Fruit fly (Drosophila melanogaster) whole organism, embryonic: ENCODE results near the gene tutl.

Experiments
- Asciz ChIP-seq: fragments of 200-800 bp; sonication (Bioruptor generic); optimal IDR thresholded peaks from 2 replicates; lab custom pipeline; 2017; ENCODE audit warnings: missing biosample characterization, mild to moderate bottlenecking, missing genetic modification characterization, missing genetic modification reagents
- B-H1 ChIP-seq: fragments of 200-800 bp; sonication (Bioruptor generic); IDR thresholded peaks from 3 replicates; pipeline ENCODE4 v1.3.6; 2022; ENCODE audit warnings: missing biosample characterization, missing genetic modification characterization
- CG10959 ChIP-seq: fragments of 200-800 bp; sonication (Bioruptor generic); IDR thresholded peaks from 2 replicates; pipeline ENCODE4 v1.3.6; 2022; ENCODE audit warnings: missing biosample characterization, missing genetic modification characterization
- CG11695 ChIP-seq: fragments of 200-800 bp; sonication (Bioruptor generic); IDR thresholded peaks from 3 replicates; pipeline ENCODE4 v1.3.6; 2022; ENCODE audit warnings: missing biosample characterization, missing genetic modification characterization
- CG12769 ChIP-seq: fragments of 200-800 bp; sonication (Bioruptor generic); optimal IDR thresholded peaks from 2 replicates; lab custom pipeline; 2019; ENCODE audit warnings: missing biosample characterization, mild to moderate bottlenecking, missing genetic modification characterization, moderate library complexity
- CG13123 ChIP-seq: fragments of 200-800 bp; sonication (Bioruptor generic); optimal IDR thresholded peaks from 2 replicates; lab custom pipeline; 2016; ENCODE audit warnings: missing biosample characterization, missing genetic modification characterization
- CG14860 ChIP-seq: fragments of 200-800 bp; sonication (Bioruptor generic); IDR thresholded peaks from 3 replicates; pipeline ENCODE4 v1.3.6; 2022; ENCODE audit warnings: missing biosample characterization, missing genetic modification characterization; ENCODE audit not compliant: partially characterized antibody
- CG1529 ChIP-seq: fragments of 200-800 bp; sonication (Bioruptor generic); optimal IDR thresholded peaks from 3 replicates; lab custom pipeline; 2018; ENCODE audit warnings: missing biosample characterization, missing genetic modification characterization
- CG16863 ChIP-seq: fragments of 200-800 bp; sonication (Bioruptor generic); optimal IDR thresholded peaks from 3 replicates; lab custom pipeline; 2016; ENCODE audit warnings: missing biosample characterization, missing genetic modification characterization
- CG17186 ChIP-seq: fragments of 200-800 bp; sonication (Bioruptor generic); optimal IDR thresholded peaks from 3 replicates; lab custom pipeline; 2017; ENCODE audit warnings: missing biosample characterization, missing genetic modification reagents, missing genetic modification characterization
- CG17385 ChIP-seq: fragments of 200-800 bp; sonication (Bioruptor generic); optimal IDR thresholded peaks from 3 replicates; lab custom pipeline; 2018; ENCODE audit warnings: missing biosample characterization, mild to moderate bottlenecking, missing genetic modification characterization
- CG18476 ChIP-seq: fragments of 200-800 bp; sonication (Bioruptor generic); optimal IDR thresholded peaks from 2 replicates; lab custom pipeline; 2016; ENCODE audit warnings: missing biosample characterization, mild to moderate bottlenecking, missing genetic modification characterization
- CG2129 ChIP-seq: fragments of 200-800 bp; sonication (Bioruptor generic); IDR thresholded peaks from 2 replicates; pipeline ENCODE4 v1.3.6; 2022; ENCODE audit warnings: missing biosample characterization, missing genetic modification characterization; ENCODE audit not compliant: partially characterized antibody
- CG2712 ChIP-seq: fragments of 200-800 bp; optimal IDR thresholded peaks from 3 replicates; lab custom pipeline; 2019; ENCODE audit warnings: missing biosample characterization, mild to moderate bottlenecking, missing genetic modification characterization, moderate library complexity
- CG31441 ChIP-seq: fragments of 200-800 bp; sonication (Bioruptor generic); IDR thresholded peaks from 2 replicates; pipeline ENCODE4 v1.3.6; 2022; ENCODE audit warnings: missing biosample characterization, missing genetic modification characterization
- CG3407 ChIP-seq: fragments of 200-800 bp; sonication (Bioruptor generic); optimal IDR thresholded peaks from 2 replicates; lab custom pipeline; 2018; ENCODE audit warnings: missing biosample characterization, mild to moderate bottlenecking, missing genetic modification characterization
- CG4854 ChIP-seq: fragments of 200-800 bp; sonication (Bioruptor generic); optimal IDR thresholded peaks from 2 replicates; lab custom pipeline; 2016; ENCODE audit warnings: missing biosample characterization, missing genetic modification characterization, inconsistent platforms
- CG5180 ChIP-seq: fragments of 200-800 bp; sonication (Bioruptor generic); optimal IDR thresholded peaks from 3 replicates; lab custom pipeline; 2017; ENCODE audit warnings: missing biosample characterization, missing genetic modification characterization, mild to moderate bottlenecking, moderate library complexity, missing genetic modification reagents
- CG8290 ChIP-seq, 3 experiments: fragments of 200-800 bp; sonication (Bioruptor generic); optimal IDR thresholded peaks; 2 replicates each; lab custom pipeline; 2016 to 2019; ENCODE audit warnings: missing biosample characterization in 3 of 3, missing genetic modification characterization in 3 of 3, mild to moderate bottlenecking in 2 of 3, moderate library complexity in 1 of 3
- CG9609 ChIP-seq: fragments of 200-800 bp; sonication (Bioruptor generic); optimal IDR thresholded peaks from 3 replicates; lab custom pipeline; 2016; ENCODE audit warnings: missing biosample characterization, missing genetic modification characterization
- Dip3 ChIP-seq: fragments of 200-800 bp; sonication (Bioruptor generic); optimal IDR thresholded peaks from 3 replicates; lab custom pipeline; 2016; ENCODE audit warnings: missing biosample characterization, missing genetic modification characterization
- Gug ChIP-seq: fragments of 200-800 bp; sonication (Bioruptor generic); IDR thresholded peaks from 4 replicates; pipeline ENCODE4 v1.3.6; 2022; ENCODE audit warnings: missing biosample characterization, missing genetic modification characterization
- HLH4C ChIP-seq: fragments of 200-800 bp; sonication (Bioruptor generic); IDR thresholded peaks from 3 replicates; pipeline ENCODE4 v1.3.6; 2022; ENCODE audit warnings: missing biosample characterization, missing genetic modification characterization; ENCODE audit not compliant: partially characterized antibody
- Hand ChIP-seq: fragments of 200-800 bp; sonication (Bioruptor generic); optimal IDR thresholded peaks from 2 replicates; lab custom pipeline; 2017; ENCODE audit warnings: mild to moderate bottlenecking, missing biosample characterization, missing genetic modification reagents, missing genetic modification characterization
- Jarid2 ChIP-seq: fragments of 200-800 bp; sonication (Bioruptor generic); optimal IDR thresholded peaks from 3 replicates; lab custom pipeline; 2017; ENCODE audit warnings: mild to moderate bottlenecking, missing biosample characterization, missing genetic modification reagents, missing genetic modification characterization
- Kr ChIP-seq: fragments of 200-800 bp; sonication (Bioruptor generic); optimal IDR thresholded peaks from 2 replicates; lab custom pipeline; 2017; ENCODE audit warnings: missing biosample characterization, mild to moderate bottlenecking, missing genetic modification characterization
- Mes4 ChIP-seq: fragments of 200-800 bp; sonication (Bioruptor generic); optimal IDR thresholded peaks from 2 replicates; lab custom pipeline; 2016; ENCODE audit warnings: missing biosample characterization, missing genetic modification characterization
- NFAT ChIP-seq: fragments of 200-800 bp; sonication (Bioruptor generic); IDR thresholded peaks from 2 replicates; pipeline ENCODE4 v1.3.6; 2022; ENCODE audit warnings: missing biosample characterization, missing genetic modification characterization
- Nf-YC ChIP-seq: fragments of 200-800 bp; optimal IDR thresholded peaks from 3 replicates; lab custom pipeline; 2019; ENCODE audit warnings: missing biosample characterization, mild to moderate bottlenecking, missing genetic modification characterization, moderate library complexity
- Pdp1 ChIP-seq, 2 experiments: fragments of 200-800 bp; sonication (Bioruptor generic); optimal IDR thresholded peaks; 3 replicates each; lab custom pipeline; 2016; ENCODE audit warnings: missing biosample characterization in 2 of 2, missing genetic modification characterization in 2 of 2, mild to moderate bottlenecking in 1 of 2, moderate library complexity in 1 of 2
- Taf1 ChIP-seq: fragments of 200-800 bp; sonication (Bioruptor generic); IDR thresholded peaks from 2 replicates; pipeline ENCODE4 v1.3.6; 2022; ENCODE audit warnings: missing biosample characterization, missing genetic modification characterization
- Xbp1 ChIP-seq: fragments of 200-800 bp; sonication (Bioruptor generic); optimal IDR thresholded peaks from 3 replicates; lab custom pipeline; 2016; ENCODE audit warnings: missing biosample characterization, mild to moderate bottlenecking, missing genetic modification characterization
- ap ChIP-seq: fragments of 200-800 bp; sonication (Bioruptor generic); IDR thresholded peaks from 2 replicates; pipeline ENCODE4 v1.3.6; 2022; ENCODE audit warnings: missing biosample characterization, missing genetic modification characterization
- cad ChIP-seq: fragments of >200 bp; optimal IDR thresholded peaks from 2 replicates; lab custom pipeline; 2017; ENCODE audit warnings: missing biosample characterization, missing genetic modification characterization
- chinmo ChIP-seq: fragments of 200-800 bp; sonication (Bioruptor generic); IDR thresholded peaks from 4 replicates; pipeline ENCODE4 v1.3.6; 2022; ENCODE audit warnings: missing biosample characterization, missing genetic modification characterization; ENCODE audit not compliant: partially characterized antibody
- dm ChIP-seq: fragments of 200-800 bp; sonication (Bioruptor generic); optimal IDR thresholded peaks from 3 replicates; lab custom pipeline; 2016; ENCODE audit warnings: missing biosample characterization, missing genetic modification characterization
- gem ChIP-seq: fragments of 200-800 bp; sonication (Bioruptor generic); optimal IDR thresholded peaks from 2 replicates; lab custom pipeline; 2019; ENCODE audit warnings: missing biosample characterization, mild to moderate bottlenecking, missing genetic modification characterization, moderate library complexity
- kni ChIP-seq: fragments of 200-800 bp; sonication (Bioruptor generic); optimal IDR thresholded peaks from 3 replicates; lab custom pipeline; 2017; ENCODE audit warnings: mild to moderate bottlenecking, missing biosample characterization, missing genetic modification reagents, missing genetic modification characterization
- knrl ChIP-seq: fragments of 200-800 bp; sonication (Bioruptor generic); IDR thresholded peaks from 3 replicates; pipeline ENCODE4 v1.3.6; 2022; ENCODE audit warnings: missing biosample characterization, missing genetic modification characterization; ENCODE audit not compliant: partially characterized antibody
- org-1 ChIP-seq: fragments of 200-800 bp; sonication (Bioruptor generic); optimal IDR thresholded peaks from 2 replicates; lab custom pipeline; 2017; ENCODE audit warnings: missing biosample characterization, missing genetic modification characterization
- pb ChIP-seq: fragments of 200-800 bp; sonication (Bioruptor generic); optimal IDR thresholded peaks from 3 replicates; lab custom pipeline; 2016; ENCODE audit warnings: missing biosample characterization, missing genetic modification characterization
- pfk ChIP-seq: fragments of 200-800 bp; sonication (Bioruptor generic); optimal IDR thresholded peaks from 2 replicates; lab custom pipeline; 2018; ENCODE audit warnings: missing biosample characterization, mild to moderate bottlenecking, missing genetic modification characterization, moderate library complexity
- pnt ChIP-seq: fragments of 200-800 bp; sonication (Bioruptor generic); optimal IDR thresholded peaks from 3 replicates; lab custom pipeline; 2016; ENCODE audit warnings: missing biosample characterization, missing genetic modification characterization
- psq ChIP-seq: fragments of 200-800 bp; sonication (Bioruptor generic); optimal IDR thresholded peaks from 2 replicates; lab custom pipeline; 2017; ENCODE audit warnings: missing biosample characterization, missing genetic modification characterization
- repo ChIP-seq: fragments of 200-800 bp; sonication (Bioruptor generic); optimal IDR thresholded peaks from 2 replicates; lab custom pipeline; 2016; ENCODE audit warnings: missing biosample characterization, missing genetic modification characterization
- stwl ChIP-seq: fragments of 200-800 bp; sonication (Bioruptor generic); optimal IDR thresholded peaks from 3 replicates; lab custom pipeline; 2018; ENCODE audit warnings: missing biosample characterization, mild to moderate bottlenecking, missing genetic modification characterization, moderate library complexity
- sug ChIP-seq: fragments of 200-800 bp; optimal IDR thresholded peaks from 2 replicates; lab custom pipeline; 2019; ENCODE audit warnings: missing biosample characterization, mild to moderate bottlenecking, missing genetic modification characterization, moderate library complexity
- zfh2 ChIP-seq: fragments of 200-800 bp; sonication (Bioruptor generic); optimal IDR thresholded peaks from 2 replicates; lab custom pipeline; 2016; ENCODE audit warnings: missing biosample characterization, missing genetic modification characterization

tutl gene

dm6 chr2L:4282681-4283343 is at the start of gene tutl (continued):
- TF ChIP-seq Asciz (GFP tag; lab: Kevin White, UChicago) (peak; percentile 76), CG17186 (peak; percentile 14), HLH4C (peak; percentile 33; the same call in 1 of the 3 replicates), CG5180 (GFP tag; lab: Kevin White, UChicago) (peak; percentile 53), CG12769 (tag; lab: Kevin White, UChicago) (peak; percentile 17), CG16863 (GFP tag; lab: Kevin White, UChicago) (peak; percentile 81), pb (GFP tag; lab: Kevin White, UChicago) (peak; percentile 81), CG9609 (peak; percentile 82), CG3407 (GFP tag; lab: Kevin White, UChicago) (peak; percentile 51), Taf1 (GFP tag; lab: Robert Waterston, UW) (peak; percentile 51; the same call in 1 of the 2 replicates), cad (peak; percentile 55), sug (tag; lab: Kevin White, UChicago) (peak; percentile 7), Gug (GFP tag; lab: Robert Waterston, UW) (peak; percentile 68; the same call in 2 of the 4 replicates), B-H1 (GFP tag; lab: Robert Waterston, UW) (peak; percentile 63), CG2129 (no peak), Nf-YC (tag; lab: Kevin White, UChicago) (peak; percentile 12), CG10959 (peak; percentile 83), CG31441 (peak; percentile 82), ap (GFP tag; lab: Robert Waterston, UW) (peak; percentile 41), chinmo (0 out of 4 replicates have a peak, but pooled peaks have one; percentile 21), Mes4 (GFP tag; lab: Kevin White, UChicago) (peak; percentile 85), kni (GFP tag; lab: Kevin White, UChicago) (peak; percentile 94), Dip3 (GFP tag; lab: Kevin White, UChicago) (peak; percentile 50), Pdp1 (GFP tag; optimal IDR thresholded peaks at IDR 0.05; lab: Kevin White, UChicago) (peak; percentile 71 to 89), CG4854 (peak; percentile 48), CG14860 (GFP tag; lab: Robert Waterston, UW) (no peak), CG18476 (GFP tag; lab: Kevin White, UChicago) (peak; percentile 74), pfk (GFP tag; lab: Kevin White, UChicago) (no peak), CG17385 (GFP tag; lab: Kevin White, UChicago) (peak; percentile 62), Kr (peak; percentile 99), knrl (GFP tag; lab: Robert Waterston, UW) (no peak), CG1529 (peak; percentile 64), CG13123 (GFP tag; lab: Kevin White, UChicago) (peak; percentile 47), CG11695 (GFP tag; lab: Robert Waterston, UW) (peak; percentile 82), Jarid2 (peak; percentile 98), Hand (GFP tag; lab: Kevin White, UChicago) (no peak), CG8290 (GFP tag; optimal IDR thresholded peaks at IDR 0.05; lab: Kevin White, UChicago) (peak; percentile 67), CG8290 (tag; optimal IDR thresholded peaks at IDR 0.05; lab: Kevin White, UChicago) (peak in 1 of 2 experiments; percentile 72), gem (tag; lab: Kevin White, UChicago) (peak; percentile 88), org-1 (GFP tag; lab: Kevin White, UChicago) (peak; percentile 81), zfh2 (peak; percentile 54), NFAT (GFP tag; lab: Robert Waterston, UW) (peak; percentile 73), stwl (tag; lab: Kevin White, UChicago) (peak; percentile 5), dm (peak; percentile 52), psq (GFP tag; lab: Kevin White, UChicago) (peak; percentile 60), CG2712 (peak; percentile 89), pnt (peak; percentile 87), Xbp1 (GFP tag; lab: Kevin White, UChicago) (peak; percentile 85), repo (GFP tag; lab: Kevin White, UChicago) (peak; percentile 76)
